Fruit fly (Drosophila melanogaster) whole organism, embryonic: Measurements from ENCODE around the gene CG7766.

Source experiments
- Adf1 ChIP-seq: fragments of 200-800 bp; sonication (Bioruptor generic); IDR thresholded peaks from 2 replicates; pipeline ENCODE4 v1.3.6; 2022; ENCODE audit warnings: missing biosample characterization, missing genetic modification characterization
- Antp ChIP-seq: fragments of 200-800 bp; sonication (Bioruptor generic); optimal IDR thresholded peaks from 3 replicates; lab custom pipeline; 2016; ENCODE audit warnings: missing biosample characterization, missing genetic modification characterization
- C15 ChIP-seq: fragments of 200-800 bp; sonication (Bioruptor generic); IDR thresholded peaks from 3 replicates; pipeline ENCODE4 v1.3.6; 2022; ENCODE audit warnings: missing biosample characterization, missing genetic modification characterization
- CG10267 ChIP-seq: fragments of 200-800 bp; sonication (Bioruptor generic); optimal IDR thresholded peaks from 2 replicates; lab custom pipeline; 2018; ENCODE audit warnings: missing biosample characterization, mild to moderate bottlenecking, missing genetic modification characterization, moderate library complexity
- CG1529 ChIP-seq: fragments of 200-800 bp; sonication (Bioruptor generic); optimal IDR thresholded peaks from 3 replicates; lab custom pipeline; 2018; ENCODE audit warnings: missing biosample characterization, missing genetic modification characterization
- CG15514 ChIP-seq: fragments of 200-800 bp; sonication (Bioruptor generic); optimal IDR thresholded peaks from 3 replicates; lab custom pipeline; 2017; ENCODE audit warnings: missing biosample characterization, missing genetic modification characterization, mild to moderate bottlenecking, moderate library complexity, missing genetic modification reagents
- CG15601 ChIP-seq: fragments of 200-800 bp; sonication (Bioruptor generic); optimal IDR thresholded peaks from 3 replicates; lab custom pipeline; 2019; ENCODE audit warnings: missing biosample characterization, mild to moderate bottlenecking, missing genetic modification characterization, moderate library complexity
- CG15696 ChIP-seq: fragments of 200-800 bp; sonication (Bioruptor generic); optimal IDR thresholded peaks from 2 replicates; lab custom pipeline; 2019; ENCODE audit warnings: missing biosample characterization, mild to moderate bottlenecking, missing genetic modification characterization, moderate library complexity
- CG1603 ChIP-seq: fragments of 200-800 bp; sonication (Bioruptor generic); optimal IDR thresholded peaks from 2 replicates; lab custom pipeline; 2019; ENCODE audit warnings: missing biosample characterization, mild to moderate bottlenecking, missing genetic modification characterization, moderate library complexity
- CG16813 ChIP-seq: fragments of 200-800 bp; sonication (Bioruptor generic); IDR thresholded peaks from 3 replicates; pipeline ENCODE4 v1.3.6; 2022; ENCODE audit warnings: missing biosample characterization, missing genetic modification characterization; ENCODE audit not compliant: partially characterized antibody
- CG18476 ChIP-seq: fragments of 200-800 bp; sonication (Bioruptor generic); optimal IDR thresholded peaks from 2 replicates; lab custom pipeline; 2016; ENCODE audit warnings: missing biosample characterization, mild to moderate bottlenecking, missing genetic modification characterization
- CG2120 ChIP-seq: fragments of 200-800 bp; sonication (Bioruptor generic); optimal IDR thresholded peaks from 3 replicates; lab custom pipeline; 2016; ENCODE audit warnings: missing biosample characterization, missing genetic modification characterization
- CG2202 ChIP-seq: fragments of 200-800 bp; sonication (Bioruptor generic); optimal IDR thresholded peaks from 2 replicates; lab custom pipeline; 2018; ENCODE audit warnings: missing biosample characterization, mild to moderate bottlenecking, missing genetic modification characterization
- CG2712 ChIP-seq: fragments of 200-800 bp; optimal IDR thresholded peaks from 3 replicates; lab custom pipeline; 2019; ENCODE audit warnings: missing biosample characterization, mild to moderate bottlenecking, missing genetic modification characterization, moderate library complexity
- CG32772 ChIP-seq: fragments of 200-800 bp; sonication (Bioruptor generic); IDR thresholded peaks from 2 replicates; pipeline ENCODE4 v1.3.6; 2022; ENCODE audit warnings: missing biosample characterization, missing genetic modification characterization
- CG33213 ChIP-seq: fragments of 200-800 bp; sonication (Bioruptor generic); optimal IDR thresholded peaks from 3 replicates; lab custom pipeline; 2016; ENCODE audit warnings: missing biosample characterization, missing genetic modification characterization
- CG3407 ChIP-seq: fragments of 200-800 bp; sonication (Bioruptor generic); optimal IDR thresholded peaks from 2 replicates; lab custom pipeline; 2018; ENCODE audit warnings: missing biosample characterization, mild to moderate bottlenecking, missing genetic modification characterization
- CG4328 ChIP-seq: fragments of 200-800 bp; sonication (Bioruptor generic); optimal IDR thresholded peaks from 3 replicates; lab custom pipeline; 2017; ENCODE audit warnings: missing biosample characterization, missing genetic modification reagents, missing genetic modification characterization
- CG5180 ChIP-seq: fragments of 200-800 bp; sonication (Bioruptor generic); optimal IDR thresholded peaks from 3 replicates; lab custom pipeline; 2017; ENCODE audit warnings: missing biosample characterization, missing genetic modification characterization, mild to moderate bottlenecking, moderate library complexity, missing genetic modification reagents
- CG6654 ChIP-seq: fragments of 200-800 bp; sonication (Bioruptor generic); optimal IDR thresholded peaks from 2 replicates; lab custom pipeline; 2017; ENCODE audit warnings: missing biosample characterization, mild to moderate bottlenecking, missing genetic modification characterization
- CG6683 ChIP-seq: fragments of 200-800 bp; sonication (Bioruptor generic); optimal IDR thresholded peaks from 2 replicates; lab custom pipeline; 2017; ENCODE audit warnings: missing biosample characterization, mild to moderate bottlenecking, missing genetic modification characterization, missing genetic modification reagents
- CG7372 ChIP-seq: fragments of 200-800 bp; sonication (Bioruptor generic); IDR thresholded peaks from 2 replicates; pipeline ENCODE4 v1.3.6; 2022; ENCODE audit warnings: missing biosample characterization, missing genetic modification characterization
- CG8765 ChIP-seq: fragments of 200-800 bp; sonication (Bioruptor generic); IDR thresholded peaks from 2 replicates; pipeline ENCODE4 v1.3.6; 2022; ENCODE audit warnings: missing biosample characterization, missing genetic modification characterization
- CG9817 ChIP-seq: fragments of 200-800 bp; sonication (Bioruptor generic); optimal IDR thresholded peaks from 2 replicates; lab custom pipeline; 2018; ENCODE audit warnings: missing biosample characterization, mild to moderate bottlenecking, missing genetic modification characterization, moderate library complexity
- CG9932 ChIP-seq: fragments of 200-800 bp; sonication (Bioruptor generic); IDR thresholded peaks from 2 replicates; pipeline ENCODE4 v1.3.6; 2022; ENCODE audit warnings: missing biosample characterization, missing genetic modification characterization
- CHES-1-like ChIP-seq: fragments of 200-800 bp; sonication (Bioruptor generic); optimal IDR thresholded peaks from 2 replicates; lab custom pipeline; 2016; ENCODE audit warnings: missing biosample characterization, missing genetic modification characterization
- D ChIP-seq, 2 experiments: fragments of 200-800 bp in 1 of 2; fragments of >200 bp in 1 of 2; sonication (Bioruptor generic) in 1 of 2; optimal IDR thresholded peaks; 2 replicates in 1 of 2; 3 replicates in 1 of 2; lab custom pipeline; 2017; ENCODE audit warnings: mild to moderate bottlenecking in 1 of 2, missing biosample characterization in 1 of 2, missing genetic modification characterization in 1 of 2, missing genetic modification reagents in 1 of 2
- Dek ChIP-seq: fragments of 200-800 bp; sonication (Bioruptor generic); optimal IDR thresholded peaks from 3 replicates; lab custom pipeline; 2019; ENCODE audit warnings: missing biosample characterization, mild to moderate bottlenecking, missing genetic modification characterization, moderate library complexity
- Doc2 ChIP-seq: fragments of 200-800 bp; sonication (Bioruptor generic); IDR thresholded peaks from 2 replicates; pipeline ENCODE4 v1.3.6; 2022; ENCODE audit warnings: missing biosample characterization, missing genetic modification characterization
- GATAe ChIP-seq: fragments of 200-800 bp; sonication (Bioruptor generic); conservative IDR thresholded peaks from 2 replicates; pipeline ENCODE4 v1.3.6; 2022; ENCODE audit warnings: missing biosample characterization, missing genetic modification characterization
- MBD-R2 ChIP-seq: fragments of 200-800 bp; sonication (Bioruptor generic); IDR thresholded peaks from 2 replicates; pipeline ENCODE4 v1.3.6; 2022; ENCODE audit warnings: missing biosample characterization, missing genetic modification characterization
- Neu2 ChIP-seq: fragments of 200-800 bp; sonication (Bioruptor generic); optimal IDR thresholded peaks from 3 replicates; lab custom pipeline; 2016; ENCODE audit warnings: missing biosample characterization, missing genetic modification characterization, borderline replicate concordance
- Optix ChIP-seq: fragments of 200-800 bp; sonication (Bioruptor generic); IDR thresholded peaks from 3 replicates; pipeline ENCODE4 v1.3.6; 2022; ENCODE audit warnings: missing biosample characterization, missing genetic modification characterization
- Tbp ChIP-seq: fragments of >200 bp; optimal IDR thresholded peaks from 2 replicates; lab custom pipeline; 2018; ENCODE audit warnings: missing biosample characterization, missing genetic modification characterization
- Usf ChIP-seq: fragments of 200-800 bp; sonication (Bioruptor generic); optimal IDR thresholded peaks from 2 replicates; lab custom pipeline; 2017; ENCODE audit warnings: missing genotype, missing biosample characterization, missing genetic modification characterization
- br ChIP-seq: fragments of >200 bp; optimal IDR thresholded peaks from 2 replicates; lab custom pipeline; 2017
- fd102C ChIP-seq: fragments of 200-800 bp; sonication (Bioruptor generic); optimal IDR thresholded peaks from 2 replicates; lab custom pipeline; 2018; ENCODE audit warnings: missing biosample characterization, mild to moderate bottlenecking, missing genetic modification characterization, moderate library complexity
- fd64A ChIP-seq: fragments of 200-800 bp; sonication (Bioruptor generic); optimal IDR thresholded peaks from 3 replicates; lab custom pipeline; 2018; ENCODE audit warnings: missing biosample characterization, mild to moderate bottlenecking, missing genetic modification characterization
- gsb ChIP-seq: fragments of 200-800 bp; sonication (Bioruptor generic); IDR thresholded peaks from 2 replicates; pipeline ENCODE4 v1.3.6; 2022; ENCODE audit warnings: missing biosample characterization, missing genetic modification characterization
- h ChIP-seq: fragments of >200 bp; optimal IDR thresholded peaks from 2 replicates; lab custom pipeline; 2017
- hb ChIP-seq: fragments of 200-800 bp; sonication (Bioruptor generic); IDR thresholded peaks from 3 replicates; pipeline ENCODE4 v1.3.6; 2022; ENCODE audit warnings: missing biosample characterization, missing genetic modification characterization; ENCODE audit not compliant: partially characterized antibody
- hbn ChIP-seq: fragments of 200-800 bp; sonication (Bioruptor generic); IDR thresholded peaks from 2 replicates; pipeline ENCODE4 v1.3.6; 2022; ENCODE audit warnings: missing biosample characterization, missing genetic modification characterization; ENCODE audit not compliant: partially characterized antibody
- lab ChIP-seq: fragments of 200-800 bp; sonication (Bioruptor generic); optimal IDR thresholded peaks from 3 replicates; lab custom pipeline; 2017; ENCODE audit warnings: missing biosample characterization, missing genetic modification characterization, mild to moderate bottlenecking, moderate library complexity, missing genetic modification reagents
- lov ChIP-seq, 2 experiments: fragments of 200-800 bp in 1 of 2; fragments of >200 bp in 1 of 2; sonication (Bioruptor generic) in 1 of 2; IDR thresholded peaks in 1 of 2; optimal IDR thresholded peaks in 1 of 2; 2 replicates in 1 of 2; 3 replicates in 1 of 2; pipeline versions ENCODE4 v1.3.6 to Lab custom; 2017 to 2022; ENCODE audit warnings: missing biosample characterization in 1 of 2, missing genetic modification characterization in 1 of 2
- nerfin-2 ChIP-seq: fragments of 200-800 bp; sonication (Bioruptor generic); IDR thresholded peaks from 2 replicates; pipeline ENCODE4 v1.3.6; 2022; ENCODE audit warnings: missing biosample characterization, missing genetic modification characterization; ENCODE audit not compliant: partially characterized antibody
- pho ChIP-seq: fragments of 200-800 bp; sonication (Bioruptor generic); optimal IDR thresholded peaks from 2 replicates; lab custom pipeline; 2016; ENCODE audit warnings: missing biosample characterization, missing genetic modification characterization
- tgo ChIP-seq: fragments of 200-800 bp; sonication (Bioruptor generic); IDR thresholded peaks from 3 replicates; pipeline ENCODE4 v1.3.6; 2022; ENCODE audit warnings: missing biosample characterization, missing genetic modification characterization
- tio ChIP-seq: fragments of 200-800 bp; sonication (Bioruptor generic); optimal IDR thresholded peaks from 2 replicates; lab custom pipeline; 2017; ENCODE audit warnings: missing biosample characterization, missing genetic modification characterization, inconsistent platforms
- tx ChIP-seq: fragments of 200-800 bp; sonication (Bioruptor generic); optimal IDR thresholded peaks from 2 replicates; lab custom pipeline; 2016; ENCODE audit warnings: missing biosample characterization, missing genetic modification characterization
- wor ChIP-seq: fragments of 200-800 bp; sonication (Bioruptor generic); IDR thresholded peaks from 2 replicates; pipeline ENCODE4 v1.3.6; 2022; ENCODE audit warnings: missing biosample characterization, missing genetic modification characterization

The CG7766 gene

dm6 chrX:9060078-9060477, 43.5 kb downstream of the CG7766 start (continued):
- TF ChIP-seq CG33213 (GFP tag; lab: Kevin White, UChicago) (no peak), Neu2 (GFP tag; lab: Kevin White, UChicago) (no peak), CG1529 (peak; percentile 68), C15 (GFP tag; lab: Robert Waterston, UW) (no peak), CG10267 (peak; percentile 66), MBD-R2 (GFP tag; lab: Robert Waterston, UW) (peak; percentile 25; the same call in 1 of the 2 replicates), Usf (GFP tag; lab: Kevin White, UChicago) (no peak), gsb (GFP tag; lab: Robert Waterston, UW) (peak; percentile 64), CG6683 (no peak), Doc2 (GFP tag; lab: Robert Waterston, UW) (peak; percentile 14; the same call in 1 of the 2 replicates), Antp (peak; percentile 1), Tbp (GFP tag; lab: Kevin White, UChicago) (no peak), CG7372 (GFP tag; lab: Robert Waterston, UW) (peak; percentile 33; the same call in 1 of the 2 replicates), CG2712 (peak; percentile 71), CG15601 (tag; lab: Kevin White, UChicago) (peak; percentile 68), CG18476 (GFP tag; lab: Kevin White, UChicago) (peak; percentile 61), hb (GFP tag; lab: Robert Waterston, UW) (no peak), lov (optimal IDR thresholded peaks at IDR 0.05; lab: Kevin White, UChicago) (no peak), lov (GFP tag; IDR thresholded peaks at IDR 0.05; lab: Robert Waterston, UW) (0 out of 3 replicates have a peak, but pooled peaks have one; percentile 49), CG9817 (peak; percentile 73), CG32772 (GFP tag; lab: Robert Waterston, UW) (peak; percentile 53; the same call in 1 of the 2 replicates), fd64A (GFP tag; lab: Kevin White, UChicago) (peak; percentile 38), CHES-1-like (GFP tag; lab: Kevin White, UChicago) (peak; percentile 6), CG2120 (GFP tag; lab: Kevin White, UChicago) (peak; percentile 59), CG5180 (GFP tag; lab: Kevin White, UChicago) (peak; percentile 43), Dek (tag; lab: Kevin White, UChicago) (peak; percentile 74), CG9932 (peak; percentile 31; the same call in 1 of the 2 replicates), tgo (GFP tag; lab: Robert Waterston, UW) (peak; percentile 76), fd102C (no peak), Adf1 (no peak), pho (GFP tag; lab: Kevin White, UChicago) (peak; percentile 10), GATAe (GFP tag; lab: Robert Waterston, UW) (no peak), br (lab: Kevin White, UChicago) (no peak), lab (GFP tag; lab: Kevin White, UChicago) (peak; percentile 84), nerfin-2 (no peak), hbn (GFP tag; lab: Robert Waterston, UW) (no peak), Optix (GFP tag; lab: Robert Waterston, UW) (0 out of 3 replicates have a peak, but pooled peaks have one; percentile 36), CG2202 (tag; lab: Kevin White, UChicago) (peak; percentile 19), tx (GFP tag; lab: Kevin White, UChicago) (no peak), CG3407 (peak; percentile 57), CG15696 (tag; lab: Kevin White, UChicago) (no peak), tio (GFP tag; lab: Kevin White, UChicago) (peak; percentile 36), CG4328 (no peak), h (no peak), wor (GFP tag; lab: Robert Waterston, UW) (peak; percentile 62), D (optimal IDR thresholded peaks at IDR 0.05; lab: Kevin White, UChicago) (no peak), D (GFP tag; optimal IDR thresholded peaks at IDR 0.05; lab: Kevin White, UChicago) (peak; percentile 68), CG6654 (peak; percentile 23), CG8765 (GFP tag; lab: Robert Waterston, UW) (no peak), CG1603 (tag; lab: Kevin White, UChicago) (peak; percentile 90), CG15514 (peak; percentile 59), CG16813 (GFP tag; lab: Robert Waterston, UW) (no peak)
